Worm (Caenorhabditis elegans): ENCODE measurements around the gene K07D4.2.

DNA sequence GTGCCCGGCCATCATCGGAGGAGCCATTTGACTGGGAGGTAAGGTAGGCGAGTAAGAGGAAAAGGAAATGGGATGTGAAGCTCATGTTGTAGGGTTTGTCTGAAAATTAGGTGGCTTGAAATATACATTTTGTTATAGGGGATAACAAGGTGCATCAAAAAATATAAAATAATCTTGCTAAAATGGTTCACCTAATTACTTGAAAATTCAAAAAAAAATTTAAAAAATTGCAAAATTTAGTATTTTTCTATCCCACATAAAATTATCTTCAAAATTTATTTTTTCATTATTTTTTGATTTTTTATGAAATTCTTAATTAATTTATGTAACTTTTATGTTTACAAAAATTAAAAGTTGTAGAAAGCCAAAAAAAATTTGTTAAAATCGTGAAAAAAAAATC, 26.7 kb downstream of the K07D4.2 start, which contains the start of gene K07D4.6:
- TF ChIP-seq nhr-12 (tag; optimal IDR thresholded peaks at IDR 0.05) (no peak), fos-1 (tag; optimal IDR thresholded peaks at IDR 0.05) (no peak), ztf-11 (tag; optimal IDR thresholded peaks at IDR 0.05) (no peak), elt-3 (tag; optimal IDR thresholded peaks at IDR 0.05) (no peak), unc-62 (GFP tag; optimal IDR thresholded peaks at IDR 0.05) (no peak), ceh-82 (tag; optimal IDR thresholded peaks at IDR 0.05) (no peak), nhr-23 (tag; optimal IDR thresholded peaks at IDR 0.05) (no peak)

All from whole organism, L2 larva.